Fruit fly (Drosophila melanogaster) whole organism: ENCODE measurements around the gene Mlc1.

Experiments used
- Dll ChIP-seq: fragments of >200 bp; optimal IDR thresholded peaks from 2 replicates; lab custom pipeline; 2017
- EcR ChIP-seq, 2 experiments: fragments of >200 bp; optimal IDR thresholded peaks; 2 replicates each; lab custom pipeline; 2017; ENCODE audit warnings: missing biosample characterization in 2 of 2, missing genetic modification characterization in 2 of 2, missing genetic modification reagents in 2 of 2
- psq ChIP-seq: fragments of >200 bp; optimal IDR thresholded peaks from 2 replicates; lab custom pipeline; 2017
- usp ChIP-seq: fragments of >200 bp; optimal IDR thresholded peaks from 2 replicates; lab custom pipeline; 2017; ENCODE audit warnings: missing biosample characterization, missing genetic modification characterization, mixed read lengths

DNA sequence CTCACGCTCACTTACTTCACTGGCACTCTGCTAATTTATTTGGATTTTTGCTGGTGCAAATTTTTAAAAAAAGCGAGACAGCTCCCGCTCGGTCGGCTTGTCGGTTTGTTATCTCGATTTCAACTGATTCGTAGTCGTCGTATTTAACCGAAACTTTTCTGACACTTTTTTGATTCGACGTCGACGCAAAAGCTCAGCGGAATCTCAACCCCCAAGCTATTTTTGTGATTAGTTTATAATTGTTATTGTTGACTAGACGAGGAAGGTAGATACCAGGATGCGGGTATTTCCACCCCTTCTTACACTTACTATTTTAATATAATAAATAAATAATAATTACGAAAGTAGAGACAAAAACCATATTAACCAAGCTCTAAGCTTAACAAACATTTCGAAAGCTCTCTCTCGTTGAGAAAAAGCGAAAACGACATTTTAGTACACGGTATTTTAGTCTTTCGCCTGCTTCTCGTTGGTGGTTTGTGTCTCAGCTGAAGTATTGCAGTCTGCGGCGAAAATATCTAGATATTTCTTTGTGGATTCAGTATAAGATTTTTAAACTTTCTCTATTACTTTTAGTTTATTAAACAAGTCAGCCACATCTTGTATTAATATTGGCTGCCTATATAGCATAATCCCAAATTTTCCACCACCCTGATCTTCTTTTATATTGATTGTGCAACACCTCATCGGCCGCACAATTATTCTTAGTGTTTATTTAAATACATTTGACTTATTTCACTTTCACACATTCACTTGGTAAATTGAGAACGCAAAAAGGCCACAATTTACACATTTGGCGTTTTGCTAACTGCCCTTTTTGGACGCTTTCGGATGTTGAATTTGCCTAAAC, 3.1 kb downstream of the Mlc1 start, which contains the start of gene tau:
- TF ChIP-seq psq (lab: Kevin White, UChicago) (no peak), Dll (lab: Kevin White, UChicago) (no peak), EcR (GFP tag; optimal IDR thresholded peaks at IDR 0.05; lab: Kevin White, UChicago) (no peak), usp (no peak)
